Worm (Caenorhabditis elegans): ENCODE data around the gene srj-8.

DNA sequence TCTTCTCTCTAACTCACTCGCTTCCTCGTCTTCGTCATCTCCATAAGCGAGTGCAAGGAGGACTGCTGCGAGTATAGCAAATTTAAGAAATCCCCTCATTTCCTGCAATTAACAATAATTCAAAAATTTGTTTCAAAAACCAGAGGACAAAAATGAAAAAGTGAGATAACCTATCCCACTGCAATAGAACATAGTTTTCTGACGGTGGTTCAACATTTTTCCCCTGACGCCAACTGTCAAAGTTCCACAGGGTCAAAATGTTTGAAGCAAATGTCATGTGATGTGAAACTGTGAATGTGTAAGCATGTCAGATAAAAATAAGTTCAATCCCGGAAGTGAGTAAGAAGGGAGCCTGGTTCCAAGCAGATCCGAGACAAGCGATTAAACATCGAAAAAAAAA, 21.8 kb downstream of the srj-8 start, which contains the start of gene T28A11.19:
- TF ChIP-seq aptf-3 (GFP tag; IDR thresholded peaks at IDR 0.05) (no peak), efl-1 (GFP tag; optimal IDR thresholded peaks at IDR 0.05) (no peak), repo-1 (tag; optimal IDR thresholded peaks at IDR 0.05) (no peak), F52B5.7 (tag; optimal IDR thresholded peaks at IDR 0.05) (no peak), lir-1 (GFP tag; conservative IDR thresholded peaks at IDR 0.05) (no peak), akir-1 (GFP tag; optimal IDR thresholded peaks at IDR 0.05) (no peak), F49E8.2 (tag; optimal IDR thresholded peaks at IDR 0.05; ENCODE audit: insufficient read depth) (no peak), F37B4.10 (GFP tag; IDR thresholded peaks at IDR 0.05) (no peak), snpc-4 (GFP tag; optimal IDR thresholded peaks at IDR 0.05) (no peak), snpc-4 (tag; optimal IDR thresholded peaks at IDR 0.05) (no peak), madf-10 (tag; optimal IDR thresholded peaks at IDR 0.05) (no peak), nhr-179 (tag; optimal IDR thresholded peaks at IDR 0.05) (no peak), egl-18 (GFP tag; IDR thresholded peaks at IDR 0.05) (no peak)

Measured in whole organism, young adult.